Worm (Caenorhabditis elegans): ENCODE results near the gene snrp-200.

DNA sequence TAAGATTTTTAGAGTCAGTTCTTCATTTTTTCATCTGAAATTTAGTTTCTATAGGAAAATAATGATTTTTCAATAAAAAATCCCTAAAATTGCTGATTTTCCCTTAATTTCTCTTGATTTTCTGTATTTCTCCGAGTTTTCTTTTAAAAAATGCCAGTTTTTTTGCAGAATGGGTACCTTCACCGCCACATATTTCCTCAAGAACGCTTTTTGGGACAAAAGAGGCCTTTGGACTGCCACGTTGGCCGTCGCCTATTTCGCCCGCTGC is 57.9 kb downstream of the snrp-200 start, which contains the start of gene Y38E10A.24:
- TF ChIP-seq med-1 (GFP tag; optimal IDR thresholded peaks at IDR 0.05; ENCODE audit: insufficient read depth), result no peak
- TF ChIP-seq flt-1 (GFP tag; IDR thresholded peaks at IDR 0.05), result no peak
- TF ChIP-seq ref-1 (GFP tag; conservative IDR thresholded peaks at IDR 0.05), result no peak
- no peak for TF ChIP-seq cog-1 (tag; optimal IDR thresholded peaks at IDR 0.05)
- TF ChIP-seq ztf-23 (GFP tag; IDR thresholded peaks at IDR 0.05), result no peak
- no peak for TF ChIP-seq tab-1 (GFP tag; IDR thresholded peaks at IDR 0.05)

Measured in whole organism, midembryonic.